Fruit fly (Drosophila melanogaster) whole organism, embryonic: Measurements from ENCODE around the gene Apt1.

ENCODE experiments used
- Awh ChIP-seq: fragments of 200-800 bp; sonication (Bioruptor generic); IDR thresholded peaks from 2 replicates; pipeline ENCODE4, ENCODE4 v1.3.6; 2022; ENCODE audit warnings: missing biosample characterization, missing genetic modification characterization
- B-H1 ChIP-seq: fragments of 200-800 bp; sonication (Bioruptor generic); IDR thresholded peaks from 3 replicates; pipeline ENCODE4 v1.3.6; 2022; ENCODE audit warnings: missing biosample characterization, missing genetic modification characterization
- CG10267 ChIP-seq: fragments of 200-800 bp; sonication (Bioruptor generic); optimal IDR thresholded peaks from 2 replicates; lab custom pipeline; 2018; ENCODE audit warnings: missing biosample characterization, mild to moderate bottlenecking, missing genetic modification characterization, moderate library complexity
- CG11695 ChIP-seq: fragments of 200-800 bp; sonication (Bioruptor generic); IDR thresholded peaks from 3 replicates; pipeline ENCODE4 v1.3.6; 2022; ENCODE audit warnings: missing biosample characterization, missing genetic modification characterization
- CG13424 ChIP-seq: fragments of 200-800 bp; sonication (Bioruptor generic); optimal IDR thresholded peaks from 2 replicates; lab custom pipeline; 2019; ENCODE audit warnings: missing biosample characterization, mild to moderate bottlenecking, missing genetic modification characterization, moderate library complexity
- CG13775 ChIP-seq: fragments of 200-800 bp; sonication (Bioruptor generic); optimal IDR thresholded peaks from 3 replicates; lab custom pipeline; 2017; ENCODE audit warnings: missing biosample characterization, mild to moderate bottlenecking, missing genetic modification characterization
- CG17802 ChIP-seq: fragments of 200-800 bp; sonication (Bioruptor generic); optimal IDR thresholded peaks from 2 replicates; lab custom pipeline; 2018; ENCODE audit warnings: missing biosample characterization, mild to moderate bottlenecking, missing genetic modification characterization, moderate library complexity
- CG18011 ChIP-seq: fragments of 200-800 bp; sonication (Bioruptor generic); optimal IDR thresholded peaks from 2 replicates; lab custom pipeline; 2017; ENCODE audit warnings: missing biosample characterization, missing genetic modification characterization, mild to moderate bottlenecking, moderate library complexity, missing genotype
- CG30403 ChIP-seq: fragments of 200-800 bp; sonication (Bioruptor generic); optimal IDR thresholded peaks from 3 replicates; lab custom pipeline; 2016; ENCODE audit warnings: missing biosample characterization, missing genetic modification characterization
- CG3281 ChIP-seq: fragments of 200-800 bp; sonication (Bioruptor generic); optimal IDR thresholded peaks from 3 replicates; lab custom pipeline; 2017; ENCODE audit warnings: missing biosample characterization, mild to moderate bottlenecking, missing genetic modification characterization
- CG33557 ChIP-seq: fragments of 200-800 bp; sonication (Bioruptor generic); optimal IDR thresholded peaks from 2 replicates; lab custom pipeline; 2019; ENCODE audit warnings: missing biosample characterization, mild to moderate bottlenecking, missing genetic modification characterization, moderate library complexity
- CG8281 ChIP-seq: fragments of 200-800 bp; sonication (Bioruptor generic); optimal IDR thresholded peaks from 2 replicates; lab custom pipeline; 2018; ENCODE audit warnings: missing biosample characterization, mild to moderate bottlenecking, missing genetic modification characterization, moderate library complexity
- CoRest ChIP-seq: fragments of 200-800 bp; sonication (Bioruptor generic); optimal IDR thresholded peaks from 3 replicates; lab custom pipeline; 2018; ENCODE audit warnings: missing biosample characterization, mild to moderate bottlenecking, missing genetic modification characterization, moderate library complexity
- D ChIP-seq, 2 experiments: fragments of 200-800 bp in 1 of 2; fragments of >200 bp in 1 of 2; sonication (Bioruptor generic) in 1 of 2; optimal IDR thresholded peaks; 2 replicates in 1 of 2; 3 replicates in 1 of 2; lab custom pipeline; 2017; ENCODE audit warnings: mild to moderate bottlenecking in 1 of 2, missing biosample characterization in 1 of 2, missing genetic modification characterization in 1 of 2, missing genetic modification reagents in 1 of 2
- Deaf1 ChIP-seq: fragments of 200-800 bp; optimal IDR thresholded peaks from 3 replicates; lab custom pipeline; 2019; ENCODE audit warnings: missing biosample characterization, mild to moderate bottlenecking, missing genetic modification characterization, moderate library complexity
- E2f2 ChIP-seq: fragments of 200-800 bp; sonication (Bioruptor generic); IDR thresholded peaks from 2 replicates; pipeline ENCODE4 v1.3.6; 2022; ENCODE audit warnings: missing biosample characterization, missing genetic modification characterization
- Eip74EF ChIP-seq, 2 experiments: fragments of 200-800 bp in 1 of 2; fragments of >200 bp in 1 of 2; sonication (Bioruptor generic) in 1 of 2; optimal IDR thresholded peaks; 2 replicates each; lab custom pipeline; 2017 to 2019; ENCODE audit warnings: missing biosample characterization in 2 of 2, missing genetic modification characterization in 2 of 2, mild to moderate bottlenecking in 1 of 2, moderate library complexity in 1 of 2
- Hsf ChIP-seq: fragments of 200-800 bp; sonication (Bioruptor generic); optimal IDR thresholded peaks from 3 replicates; lab custom pipeline; 2016; ENCODE audit warnings: missing biosample characterization, missing genetic modification characterization
- NK7.1 ChIP-seq: fragments of 200-800 bp; sonication (Bioruptor generic); optimal IDR thresholded peaks from 3 replicates; lab custom pipeline; 2016; ENCODE audit warnings: missing biosample characterization, missing genetic modification characterization
- Ptx1 ChIP-seq: fragments of 200-800 bp; sonication (Bioruptor generic); IDR thresholded peaks from 2 replicates; pipeline ENCODE4 v1.3.6; 2022; ENCODE audit warnings: missing biosample characterization, missing genetic modification characterization
- Ssrp ChIP-seq: fragments of 200-800 bp; sonication (Bioruptor generic); optimal IDR thresholded peaks from 2 replicates; lab custom pipeline; 2018; ENCODE audit warnings: missing biosample characterization, mild to moderate bottlenecking, missing genetic modification characterization, moderate library complexity
- Trl ChIP-seq, 3 experiments: fragments of >200 bp in 2 of 3; fragments of 200-800 bp in 1 of 3; sonication (Bioruptor generic) in 1 of 3; optimal IDR thresholded peaks; 2 replicates in 1 of 3; 3 replicates in 2 of 3; lab custom pipeline; 2016 to 2017; ENCODE audit warnings: missing biosample characterization in 1 of 3, missing genetic modification characterization in 1 of 3
- ara ChIP-seq: fragments of 200-800 bp; sonication (Bioruptor generic); IDR thresholded peaks from 2 replicates; pipeline ENCODE4 v1.3.6; 2022; ENCODE audit warnings: missing biosample characterization, missing genetic modification characterization
- ase ChIP-seq: fragments of 200-800 bp; sonication (Bioruptor generic); IDR thresholded peaks from 3 replicates; pipeline ENCODE4 v1.3.6; 2022; ENCODE audit warnings: missing biosample characterization, missing genetic modification characterization
- az2 ChIP-seq: fragments of 200-800 bp; sonication (Bioruptor generic); optimal IDR thresholded peaks from 3 replicates; lab custom pipeline; 2016; ENCODE audit warnings: missing biosample characterization, missing genetic modification characterization
- bcd ChIP-seq: fragments of 200-800 bp; sonication (Bioruptor generic); optimal IDR thresholded peaks from 2 replicates; lab custom pipeline; 2017; ENCODE audit warnings: missing biosample characterization, mild to moderate bottlenecking, missing genetic modification characterization
- bsh ChIP-seq, 2 experiments: fragments of 200-800 bp; sonication (Bioruptor generic); optimal IDR thresholded peaks; 2 replicates each; lab custom pipeline; 2017 to 2018; ENCODE audit warnings: mild to moderate bottlenecking in 2 of 2, missing biosample characterization in 2 of 2, missing genetic modification characterization in 2 of 2, moderate library complexity in 1 of 2
- cad ChIP-seq: fragments of >200 bp; optimal IDR thresholded peaks from 2 replicates; lab custom pipeline; 2017; ENCODE audit warnings: missing biosample characterization, missing genetic modification characterization
- corto ChIP-seq: fragments of 200-800 bp; sonication (Bioruptor generic); optimal IDR thresholded peaks from 2 replicates; lab custom pipeline; 2016; ENCODE audit warnings: missing biosample characterization, mild to moderate bottlenecking, missing genetic modification characterization, moderate library complexity
- crc ChIP-seq: fragments of 200-800 bp; sonication (Bioruptor generic); optimal IDR thresholded peaks from 2 replicates; lab custom pipeline; 2016; ENCODE audit warnings: missing biosample characterization, missing genetic modification characterization
- crol ChIP-seq: fragments of 200-800 bp; sonication (Bioruptor generic); IDR thresholded peaks from 2 replicates; pipeline ENCODE4 v1.3.6; 2022; ENCODE audit warnings: missing biosample characterization, missing genetic modification characterization
- dysf ChIP-seq: fragments of 200-800 bp; sonication (Bioruptor generic); IDR thresholded peaks from 3 replicates; pipeline ENCODE4 v1.3.6; 2022; ENCODE audit warnings: missing biosample characterization, missing genetic modification characterization
- gem ChIP-seq: fragments of 200-800 bp; sonication (Bioruptor generic); optimal IDR thresholded peaks from 2 replicates; lab custom pipeline; 2019; ENCODE audit warnings: missing biosample characterization, mild to moderate bottlenecking, missing genetic modification characterization, moderate library complexity
- grau ChIP-seq: fragments of 200-800 bp; optimal IDR thresholded peaks from 3 replicates; lab custom pipeline; 2019; ENCODE audit warnings: missing biosample characterization, mild to moderate bottlenecking, missing genetic modification characterization, moderate library complexity
- gsb-n ChIP-seq: fragments of 200-800 bp; sonication (Bioruptor generic); optimal IDR thresholded peaks from 3 replicates; lab custom pipeline; 2018; ENCODE audit warnings: missing biosample characterization, mild to moderate bottlenecking, missing genetic modification characterization
- gt ChIP-seq: fragments of 200-800 bp; sonication (Bioruptor generic); IDR thresholded peaks from 2 replicates; pipeline ENCODE4 v1.3.6; 2022; ENCODE audit warnings: missing biosample characterization, missing genetic modification characterization
- jigr1 ChIP-seq: fragments of 200-800 bp; sonication (Bioruptor generic); IDR thresholded peaks from 3 replicates; pipeline ENCODE4 v1.3.6; 2022; ENCODE audit warnings: missing biosample characterization, missing genetic modification characterization
- jing ChIP-seq: fragments of 200-800 bp; sonication (Bioruptor generic); optimal IDR thresholded peaks from 2 replicates; lab custom pipeline; 2018; ENCODE audit warnings: missing biosample characterization, mild to moderate bottlenecking, missing genetic modification characterization
- jumu ChIP-seq: fragments of 200-800 bp; sonication (Bioruptor generic); optimal IDR thresholded peaks from 3 replicates; lab custom pipeline; 2016; ENCODE audit warnings: missing biosample characterization, missing genetic modification characterization
- kni ChIP-seq: fragments of 200-800 bp; sonication (Bioruptor generic); optimal IDR thresholded peaks from 3 replicates; lab custom pipeline; 2017; ENCODE audit warnings: mild to moderate bottlenecking, missing biosample characterization, missing genetic modification reagents, missing genetic modification characterization
- nerfin-2 ChIP-seq: fragments of 200-800 bp; sonication (Bioruptor generic); IDR thresholded peaks from 2 replicates; pipeline ENCODE4 v1.3.6; 2022; ENCODE audit warnings: missing biosample characterization, missing genetic modification characterization; ENCODE audit not compliant: partially characterized antibody
- nom ChIP-seq: fragments of 200-800 bp; sonication (Bioruptor generic); optimal IDR thresholded peaks from 2 replicates; lab custom pipeline; 2017; ENCODE audit warnings: missing biosample characterization, missing genetic modification characterization, mild to moderate bottlenecking, moderate library complexity, missing genetic modification reagents
- psq ChIP-seq: fragments of 200-800 bp; sonication (Bioruptor generic); optimal IDR thresholded peaks from 2 replicates; lab custom pipeline; 2017; ENCODE audit warnings: missing biosample characterization, missing genetic modification characterization
- sens-2 ChIP-seq: fragments of 200-800 bp; sonication (Bioruptor generic); IDR thresholded peaks from 2 replicates; pipeline ENCODE4 v1.3.6; 2022; ENCODE audit warnings: missing biosample characterization, missing genetic modification characterization
- tgo ChIP-seq: fragments of 200-800 bp; sonication (Bioruptor generic); IDR thresholded peaks from 3 replicates; pipeline ENCODE4 v1.3.6; 2022; ENCODE audit warnings: missing biosample characterization, missing genetic modification characterization
- tin ChIP-seq: fragments of 200-800 bp; sonication (Bioruptor generic); optimal IDR thresholded peaks from 3 replicates; lab custom pipeline; 2016; ENCODE audit warnings: missing biosample characterization, missing genetic modification characterization
- zfh1 ChIP-seq: fragments of 200-800 bp; sonication (Bioruptor generic); IDR thresholded peaks from 3 replicates; pipeline ENCODE4 v1.3.6; 2022; ENCODE audit warnings: missing biosample characterization, missing genetic modification characterization

Apt1 gene

DNA sequence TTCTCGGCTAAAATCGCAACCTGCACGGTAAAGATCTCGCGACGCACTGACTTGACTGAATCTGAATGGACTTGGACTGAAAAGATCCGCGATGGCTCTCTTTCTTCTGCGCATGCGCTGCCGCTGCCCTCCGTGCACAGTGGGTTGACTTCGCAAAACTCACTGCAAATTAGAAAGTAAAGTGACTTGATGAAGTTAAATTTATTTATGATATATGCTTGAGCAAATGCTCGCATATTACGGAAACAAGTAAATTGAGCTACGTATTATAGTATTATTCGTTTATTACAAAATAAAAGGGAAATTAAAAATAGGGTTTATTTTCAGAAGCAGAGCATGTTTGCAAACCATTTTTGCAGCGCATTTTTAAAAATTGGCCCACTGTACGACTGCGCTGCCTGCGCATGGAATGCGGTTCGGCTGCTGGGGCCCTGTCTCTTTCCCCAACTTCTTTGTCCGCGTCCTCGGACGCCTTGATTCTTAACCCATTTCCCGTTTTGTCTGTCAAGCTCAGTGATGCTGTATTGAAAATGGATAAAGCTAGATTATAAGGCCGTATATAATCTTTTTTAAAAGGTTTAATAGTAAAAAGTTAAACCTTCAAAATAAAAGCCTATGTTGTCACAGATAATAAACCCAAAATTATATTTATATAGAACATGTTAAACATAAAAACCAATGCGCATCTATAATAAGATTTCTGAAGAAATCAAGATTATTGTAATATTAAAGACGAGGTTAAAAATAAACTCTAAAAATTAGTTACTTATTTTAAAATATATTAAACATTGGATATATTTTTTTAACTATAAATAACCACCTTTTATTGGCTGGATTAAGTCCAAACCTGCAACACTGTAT, 39.9 kb upstream of the Apt1 start, which contains the start of gene rt (continued):
- TF ChIP-seq crc (GFP tag; lab: Kevin White, UChicago) (no peak), tgo (GFP tag; lab: Robert Waterston, UW) (no peak), corto (GFP tag; lab: Kevin White, UChicago) (no peak), B-H1 (GFP tag; lab: Robert Waterston, UW) (peak; percentile 26; the same call in 1 of the 3 replicates), E2f2 (GFP tag; lab: Robert Waterston, UW) (peak; percentile 31; the same call in 1 of the 2 replicates), Eip74EF (GFP tag; optimal IDR thresholded peaks at IDR 0.05; lab: Kevin White, UChicago) (peak in 1 of 2 experiments; percentile 11), jing (peak; percentile 5), CG13424 (tag; lab: Kevin White, UChicago) (peak; percentile 70), sens-2 (GFP tag; lab: Robert Waterston, UW) (peak; percentile 27; the same call in 1 of the 2 replicates), gem (tag; lab: Kevin White, UChicago) (peak; percentile 79), psq (GFP tag; lab: Kevin White, UChicago) (peak; percentile 9), nerfin-2 (GFP tag; lab: Robert Waterston, UW) (no peak), grau (tag; lab: Kevin White, UChicago) (peak; percentile 62), gt (GFP tag; lab: Robert Waterston, UW) (no peak), CG17802 (tag; lab: Kevin White, UChicago) (peak; percentile 24), jumu (no peak), tin (GFP tag; lab: Kevin White, UChicago) (peak; percentile 34), gsb-n (peak; percentile 60), Awh (GFP tag; lab: Robert Waterston, UW) (no peak; the same call in 1 of the 2 replicates), NK7.1 (GFP tag; lab: Kevin White, UChicago) (no peak), CG8281 (no peak), Hsf (peak; percentile 63), CG11695 (GFP tag; lab: Robert Waterston, UW) (peak; percentile 48; the same call in 1 of the 3 replicates), CG33557 (peak; percentile 80), kni (GFP tag; lab: Kevin White, UChicago) (peak; percentile 40), cad (GFP tag; lab: Kevin White, UChicago) (no peak), bsh (GFP tag; optimal IDR thresholded peaks at IDR 0.05; lab: Kevin White, UChicago) (peak; percentile 52 to 77), Ptx1 (GFP tag; lab: Robert Waterston, UW) (no peak; the same call in 1 of the 2 replicates), Trl (optimal IDR thresholded peaks at IDR 0.05; lab: Kevin White, UChicago) (no peak), Trl (GFP tag; optimal IDR thresholded peaks at IDR 0.05; lab: Kevin White, UChicago) (peak; percentile 39), CoRest (tag; lab: Kevin White, UChicago) (peak; percentile 70), CG3281 (peak; percentile 28), CG10267 (tag; lab: Kevin White, UChicago) (peak; percentile 62), ase (0 out of 3 replicates have a peak, but pooled peaks have one; percentile 47), CG18011 (GFP tag; lab: Kevin White, UChicago) (no peak), az2 (GFP tag; lab: Kevin White, UChicago) (peak; percentile 35), CG13775 (peak; percentile 53), crol (GFP tag; lab: Robert Waterston, UW) (no peak), Deaf1 (peak; percentile 6), CG30403 (peak; percentile 58), dysf (GFP tag; lab: Robert Waterston, UW) (peak; percentile 66; the same call in 2 of the 3 replicates), D (optimal IDR thresholded peaks at IDR 0.05; lab: Kevin White, UChicago) (no peak), D (GFP tag; optimal IDR thresholded peaks at IDR 0.05; lab: Kevin White, UChicago) (peak; percentile 57), ara (GFP tag; lab: Robert Waterston, UW) (peak; percentile 68), jigr1 (GFP tag; lab: Robert Waterston, UW) (peak; percentile 49; the same call in 1 of the 3 replicates), bcd (GFP tag; lab: Kevin White, UChicago) (peak; percentile 24), nom (GFP tag; lab: Kevin White, UChicago) (no peak), Ssrp (peak; percentile 68), zfh1 (peak; percentile 67)
